Worm (Caenorhabditis elegans) whole organism, mixed stage, embryonic: ENCODE measurements around the gene F35D11.3.

Source experiments
- ceh-83 ChIP-seq: fragments of 200-800 bp; sonication (Bioruptor generic); optimal IDR thresholded peaks from 2 replicates; lab custom pipeline; 2018; ENCODE audit warnings: mild to moderate bottlenecking, missing genetic modification characterization, missing compliant biosample characterization
- mep-1 ChIP-seq: fragments of 150-350 bp; optimal IDR thresholded peaks from 2 replicates; lab custom pipeline; 2017; ENCODE audit warnings: missing biosample characterization, missing genetic modification reagents, missing genetic modification characterization, inconsistent platforms
- mls-2 ChIP-seq: sonication (generic microtip); optimal IDR thresholded peaks from 2 replicates; lab custom pipeline; 2016; ENCODE audit warnings: mild to moderate bottlenecking, missing genetic modification characterization, moderate library complexity, missing compliant biosample characterization
- nhr-12 ChIP-seq: fragments of 150-350 bp; optimal IDR thresholded peaks from 2 replicates; lab custom pipeline; 2014; ENCODE audit warnings: missing biosample characterization, missing genetic modification characterization
- snpc-4 ChIP-seq: fragments of 150-350 bp; optimal IDR thresholded peaks from 2 replicates; lab custom pipeline; 2014; ENCODE audit warnings: missing biosample characterization, missing genetic modification characterization
- unc-120 ChIP-seq: sonication (generic microtip); optimal IDR thresholded peaks from 2 replicates; lab custom pipeline; 2017; ENCODE audit warnings: missing genetic modification characterization, missing compliant biosample characterization; ENCODE audit not compliant: poor library complexity, severe bottlenecking

ce11 chrII:4597441-4597840, 10.7 kb upstream of the F35D11.3 start:
- TF ChIP-seq snpc-4 (tag; lab: Kevin White, UChicago) = no peak
- TF ChIP-seq mep-1 (tag; lab: Kevin White, UChicago) = no peak
- no peak for TF ChIP-seq nhr-12 (tag; lab: Kevin White, UChicago)
- TF ChIP-seq unc-120 = no peak
- no peak for TF ChIP-seq ceh-83
- TF ChIP-seq mls-2 = no peak
